Fruit fly (Drosophila melanogaster) whole organism, embryonic: ENCODE measurements around the gene Bap111.

Experiments
- CG10543 ChIP-seq: fragments of 200-800 bp; sonication (Bioruptor generic); optimal IDR thresholded peaks from 3 replicates; lab custom pipeline; 2017; ENCODE audit warnings: missing biosample characterization, mild to moderate bottlenecking, missing genetic modification characterization, moderate library complexity
- CG12769 ChIP-seq: fragments of 200-800 bp; sonication (Bioruptor generic); optimal IDR thresholded peaks from 2 replicates; lab custom pipeline; 2019; ENCODE audit warnings: missing biosample characterization, mild to moderate bottlenecking, missing genetic modification characterization, moderate library complexity
- CG18599 ChIP-seq: fragments of 200-800 bp; sonication (Bioruptor generic); optimal IDR thresholded peaks from 3 replicates; lab custom pipeline; 2017; ENCODE audit warnings: missing biosample characterization, missing genetic modification characterization, mild to moderate bottlenecking, moderate library complexity, missing genetic modification reagents
- CG32767 ChIP-seq: fragments of 200-800 bp; sonication (Bioruptor generic); IDR thresholded peaks from 2 replicates; pipeline ENCODE4 v1.3.6; 2022; ENCODE audit warnings: missing biosample characterization, missing genetic modification characterization
- CG4404 ChIP-seq: fragments of 200-800 bp; sonication (Bioruptor generic); IDR thresholded peaks from 2 replicates; pipeline ENCODE4 v1.3.6; 2022; ENCODE audit warnings: missing biosample characterization, missing genetic modification characterization
- CG5180 ChIP-seq: fragments of 200-800 bp; sonication (Bioruptor generic); optimal IDR thresholded peaks from 3 replicates; lab custom pipeline; 2017; ENCODE audit warnings: missing biosample characterization, missing genetic modification characterization, mild to moderate bottlenecking, moderate library complexity, missing genetic modification reagents
- CG6254 ChIP-seq: fragments of 200-800 bp; sonication (Bioruptor generic); optimal IDR thresholded peaks from 3 replicates; lab custom pipeline; 2017; ENCODE audit warnings: mild to moderate bottlenecking, missing biosample characterization, missing genetic modification reagents, missing genetic modification characterization
- CG9797 ChIP-seq: fragments of 200-800 bp; sonication (Bioruptor generic); optimal IDR thresholded peaks from 3 replicates; lab custom pipeline; 2018; ENCODE audit warnings: missing biosample characterization, mild to moderate bottlenecking, missing genetic modification characterization
- Doc2 ChIP-seq: fragments of 200-800 bp; sonication (Bioruptor generic); IDR thresholded peaks from 2 replicates; pipeline ENCODE4 v1.3.6; 2022; ENCODE audit warnings: missing biosample characterization, missing genetic modification characterization
- Doc3 ChIP-seq: fragments of 200-800 bp; sonication (Bioruptor generic); IDR thresholded peaks from 3 replicates; pipeline ENCODE4 v1.3.6; 2022; ENCODE audit warnings: missing biosample characterization, missing genetic modification characterization; ENCODE audit not compliant: partially characterized antibody
- HHEX ChIP-seq: fragments of 200-800 bp; sonication (Bioruptor generic); optimal IDR thresholded peaks from 3 replicates; lab custom pipeline; 2017; ENCODE audit warnings: missing biosample characterization, mild to moderate bottlenecking, missing genetic modification characterization, missing genetic modification reagents
- Jarid2 ChIP-seq: fragments of 200-800 bp; sonication (Bioruptor generic); optimal IDR thresholded peaks from 3 replicates; lab custom pipeline; 2017; ENCODE audit warnings: mild to moderate bottlenecking, missing biosample characterization, missing genetic modification reagents, missing genetic modification characterization
- Kr ChIP-seq: fragments of 200-800 bp; sonication (Bioruptor generic); optimal IDR thresholded peaks from 2 replicates; lab custom pipeline; 2017; ENCODE audit warnings: missing biosample characterization, mild to moderate bottlenecking, missing genetic modification characterization
- MTF-1 ChIP-seq: fragments of 200-800 bp; sonication (Bioruptor generic); optimal IDR thresholded peaks from 2 replicates; lab custom pipeline; 2018; ENCODE audit warnings: missing biosample characterization, mild to moderate bottlenecking, missing genetic modification characterization, borderline replicate concordance
- Meics ChIP-seq: fragments of 200-800 bp; sonication (Bioruptor generic); optimal IDR thresholded peaks from 2 replicates; lab custom pipeline; 2017; ENCODE audit warnings: missing biosample characterization, mild to moderate bottlenecking, missing genetic modification characterization
- NFAT ChIP-seq: fragments of 200-800 bp; sonication (Bioruptor generic); IDR thresholded peaks from 2 replicates; pipeline ENCODE4 v1.3.6; 2022; ENCODE audit warnings: missing biosample characterization, missing genetic modification characterization
- Nf-YC ChIP-seq: fragments of 200-800 bp; optimal IDR thresholded peaks from 3 replicates; lab custom pipeline; 2019; ENCODE audit warnings: missing biosample characterization, mild to moderate bottlenecking, missing genetic modification characterization, moderate library complexity
- Side ChIP-seq: fragments of 200-800 bp; sonication (Bioruptor generic); optimal IDR thresholded peaks from 2 replicates; lab custom pipeline; 2016; ENCODE audit warnings: missing biosample characterization, missing genetic modification characterization
- Tbp ChIP-seq: fragments of >200 bp; optimal IDR thresholded peaks from 2 replicates; lab custom pipeline; 2018; ENCODE audit warnings: missing biosample characterization, missing genetic modification characterization
- abd-A ChIP-seq: fragments of 200-800 bp; sonication (Bioruptor generic); optimal IDR thresholded peaks from 3 replicates; lab custom pipeline; 2019; ENCODE audit warnings: missing biosample characterization, mild to moderate bottlenecking, missing genetic modification characterization, moderate library complexity
- aop ChIP-seq: fragments of 200-800 bp; sonication (Bioruptor generic); IDR thresholded peaks from 2 replicates; pipeline ENCODE4 v1.3.6; 2022; ENCODE audit warnings: missing biosample characterization, missing genetic modification characterization
- ase ChIP-seq: fragments of 200-800 bp; sonication (Bioruptor generic); IDR thresholded peaks from 3 replicates; pipeline ENCODE4 v1.3.6; 2022; ENCODE audit warnings: missing biosample characterization, missing genetic modification characterization
- bcd ChIP-seq: fragments of 200-800 bp; sonication (Bioruptor generic); optimal IDR thresholded peaks from 2 replicates; lab custom pipeline; 2017; ENCODE audit warnings: missing biosample characterization, mild to moderate bottlenecking, missing genetic modification characterization
- caup ChIP-seq: fragments of 200-800 bp; sonication (Bioruptor generic); optimal IDR thresholded peaks from 3 replicates; lab custom pipeline; 2017; ENCODE audit warnings: missing biosample characterization, mild to moderate bottlenecking, missing genetic modification characterization, moderate library complexity; ENCODE audit not compliant: severe bottlenecking
- ci ChIP-seq: fragments of 200-800 bp; sonication (Bioruptor generic); IDR thresholded peaks from 3 replicates; pipeline ENCODE4 v1.3.6; 2022; ENCODE audit warnings: missing biosample characterization, missing genetic modification characterization
- dan ChIP-seq: fragments of 200-800 bp; sonication (Bioruptor generic); IDR thresholded peaks from 2 replicates; pipeline ENCODE4 v1.3.6; 2022; ENCODE audit warnings: missing biosample characterization, missing genetic modification characterization
- ewg ChIP-seq: fragments of 200-800 bp; sonication (Bioruptor generic); optimal IDR thresholded peaks from 3 replicates; lab custom pipeline; 2017; ENCODE audit warnings: mild to moderate bottlenecking, missing biosample characterization, missing genetic modification reagents, missing genetic modification characterization
- gcm ChIP-seq: fragments of 200-800 bp; sonication (Bioruptor generic); optimal IDR thresholded peaks from 2 replicates; lab custom pipeline; 2019; ENCODE audit warnings: missing biosample characterization, mild to moderate bottlenecking, missing genetic modification characterization, moderate library complexity
- insv ChIP-seq, 2 experiments: fragments of 200-800 bp; sonication (Bioruptor generic); optimal IDR thresholded peaks; 3 replicates each; lab custom pipeline; 2016 to 2018; ENCODE audit warnings: missing biosample characterization in 2 of 2, missing genetic modification characterization in 2 of 2
- jing ChIP-seq: fragments of 200-800 bp; sonication (Bioruptor generic); optimal IDR thresholded peaks from 2 replicates; lab custom pipeline; 2018; ENCODE audit warnings: missing biosample characterization, mild to moderate bottlenecking, missing genetic modification characterization
- lilli ChIP-seq: fragments of 200-800 bp; sonication (Bioruptor generic); optimal IDR thresholded peaks from 3 replicates; lab custom pipeline; 2016; ENCODE audit warnings: missing biosample characterization, missing genetic modification characterization
- mirr ChIP-seq: fragments of 200-800 bp; sonication (Bioruptor generic); optimal IDR thresholded peaks from 3 replicates; lab custom pipeline; 2018; ENCODE audit warnings: missing biosample characterization, mild to moderate bottlenecking, missing genetic modification characterization
- nom ChIP-seq: fragments of 200-800 bp; sonication (Bioruptor generic); optimal IDR thresholded peaks from 2 replicates; lab custom pipeline; 2017; ENCODE audit warnings: missing biosample characterization, missing genetic modification characterization, mild to moderate bottlenecking, moderate library complexity, missing genetic modification reagents
- otp ChIP-seq: fragments of 200-800 bp; sonication (Bioruptor generic); IDR thresholded peaks from 3 replicates; pipeline ENCODE4, ENCODE4 v1.3.6; 2022; ENCODE audit warnings: missing biosample characterization, missing genetic modification characterization
- pros ChIP-seq: fragments of 200-800 bp; sonication (Bioruptor generic); optimal IDR thresholded peaks from 3 replicates; lab custom pipeline; 2019; ENCODE audit warnings: missing biosample characterization, mild to moderate bottlenecking, missing genetic modification characterization, moderate library complexity
- sens ChIP-seq: fragments of 200-800 bp; sonication (Bioruptor generic); peaks from one replicate; lab custom pipeline; 2016; ENCODE audit warnings: missing biosample characterization, missing genetic modification characterization
- tgo ChIP-seq: fragments of 200-800 bp; sonication (Bioruptor generic); IDR thresholded peaks from 3 replicates; pipeline ENCODE4 v1.3.6; 2022; ENCODE audit warnings: missing biosample characterization, missing genetic modification characterization
- vfl ChIP-seq: fragments of 200-800 bp; sonication (Bioruptor generic); optimal IDR thresholded peaks from 2 replicates; lab custom pipeline; 2016; ENCODE audit warnings: missing biosample characterization, missing genetic modification characterization
- wek ChIP-seq: fragments of 200-800 bp; sonication (Bioruptor generic); optimal IDR thresholded peaks from 3 replicates; lab custom pipeline; 2018; ENCODE audit warnings: missing biosample characterization, mild to moderate bottlenecking, missing genetic modification characterization, moderate library complexity
- wor ChIP-seq: fragments of 200-800 bp; sonication (Bioruptor generic); IDR thresholded peaks from 2 replicates; pipeline ENCODE4 v1.3.6; 2022; ENCODE audit warnings: missing biosample characterization, missing genetic modification characterization

The Bap111 gene

dm6 chrX:9139138-9139537, 10.0 kb upstream of the Bap111 start (continued):
- TF ChIP-seq CG32767 (GFP tag; lab: Robert Waterston, UW) (no peak), gcm (GFP tag; lab: Kevin White, UChicago) (peak; percentile 45), Tbp (no peak), CG12769 (tag; lab: Kevin White, UChicago) (peak; percentile 62), abd-A (tag; lab: Kevin White, UChicago) (peak; percentile 27), HHEX (GFP tag; lab: Kevin White, UChicago) (peak; percentile 59), Meics (GFP tag; lab: Kevin White, UChicago) (no peak), ase (GFP tag; lab: Robert Waterston, UW) (0 out of 3 replicates have a peak, but pooled peaks have one; percentile 21), lilli (GFP tag; lab: Kevin White, UChicago) (no peak), Doc2 (no peak), bcd (GFP tag; lab: Kevin White, UChicago) (no peak), CG18599 (GFP tag; lab: Kevin White, UChicago) (peak; percentile 20), wek (GFP tag; lab: Kevin White, UChicago) (peak; percentile 37), ci (GFP tag; lab: Robert Waterston, UW) (peak; percentile 52; the same call in 1 of the 3 replicates), CG5180 (GFP tag; lab: Kevin White, UChicago) (peak; percentile 81), ewg (GFP tag; lab: Kevin White, UChicago) (no peak), MTF-1 (GFP tag; lab: Kevin White, UChicago) (no peak), wor (GFP tag; lab: Robert Waterston, UW) (no peak), nom (GFP tag; lab: Kevin White, UChicago) (peak; percentile 96), sens (GFP tag; lab: Kevin White, UChicago) (no peak), Doc3 (GFP tag; lab: Robert Waterston, UW) (no peak), vfl (GFP tag; lab: Kevin White, UChicago) (no peak), aop (GFP tag; lab: Robert Waterston, UW) (peak; percentile 88), insv (GFP tag; optimal IDR thresholded peaks at IDR 0.05; lab: Kevin White, UChicago) (no peak), CG6254 (GFP tag; lab: Kevin White, UChicago) (peak; percentile 15), CG10543 (peak; percentile 65), Jarid2 (GFP tag; lab: Kevin White, UChicago) (peak; percentile 17), dan (GFP tag; lab: Robert Waterston, UW) (no peak), mirr (GFP tag; lab: Kevin White, UChicago) (peak; percentile 41), CG4404 (GFP tag; lab: Robert Waterston, UW) (no peak), jing (GFP tag; lab: Kevin White, UChicago) (no peak), Side (GFP tag; lab: Kevin White, UChicago) (no peak), otp (no peak), pros (GFP tag; lab: Kevin White, UChicago) (peak; percentile 27), CG9797 (GFP tag; lab: Kevin White, UChicago) (no peak), caup (GFP tag; lab: Kevin White, UChicago) (no peak), Nf-YC (tag; lab: Kevin White, UChicago) (peak; percentile 3), Kr (GFP tag; lab: Kevin White, UChicago) (no peak), tgo (GFP tag; lab: Robert Waterston, UW) (no peak), NFAT (GFP tag; lab: Robert Waterston, UW) (peak; percentile 23; the same call in 1 of the 2 replicates)
